Worm (Caenorhabditis elegans) whole organism, young adult: ENCODE results near the gene F25E5.1.

Experiments used
- K12H6.12 ChIP-seq: fragments of 200-800 bp; sonication (Bioruptor generic); optimal IDR thresholded peaks from 2 replicates; lab custom pipeline; 2018; ENCODE audit warnings: mild to moderate bottlenecking, missing genetic modification characterization, missing compliant biosample characterization
- ceh-91 ChIP-seq: fragments of 200-800 bp; sonication (Bioruptor generic); IDR thresholded peaks from 2 replicates; pipeline ENCODE4 v1.3.6; 2022; ENCODE audit warnings: missing genetic modification reagents, missing genetic modification characterization, missing compliant biosample characterization
- lin-54 ChIP-seq: fragments of 200-800 bp; sonication (Bioruptor generic); optimal IDR thresholded peaks from 2 replicates; lab custom pipeline; 2018; ENCODE audit warnings: mild to moderate bottlenecking, missing genetic modification characterization, missing compliant biosample characterization
- nhr-90 ChIP-seq: sonication (generic microtip); optimal IDR thresholded peaks from 2 replicates; lab custom pipeline; 2016; ENCODE audit warnings: missing genotype, mild to moderate bottlenecking, missing genetic modification characterization, missing compliant biosample characterization
- snpc-4 ChIP-seq, 5 experiments: fragments of 150-350 bp in 1 of 5; sonication (generic microtip) in 4 of 5; optimal IDR thresholded peaks; 2 replicates each; lab custom pipeline; 2014 to 2018; ENCODE audit warnings: missing genetic modification characterization in 5 of 5, missing biosample characterization in 3 of 5, antibody characterized with exemption in 2 of 5, mild to moderate bottlenecking in 2 of 5, missing compliant biosample characterization in 2 of 5, missing genotype in 2 of 5, moderate library complexity in 2 of 5, missing genetic modification reagents in 1 of 5
- ztf-26 ChIP-seq: sonication (generic microtip); optimal IDR thresholded peaks from 2 replicates; lab custom pipeline; 2017; ENCODE audit warnings: missing genetic modification characterization, missing compliant biosample characterization

- no peak for TF ChIP-seq snpc-4 (GFP tag; optimal IDR thresholded peaks at IDR 0.05; lab: Kevin White, UChicago)
- TF ChIP-seq snpc-4 (tag; optimal IDR thresholded peaks at IDR 0.05; lab: Kevin White, UChicago): no peak
- no peak for TF ChIP-seq K12H6.12 (tag; lab: Kevin White, UChicago)
- TF ChIP-seq lin-54: no peak
- no peak for TF ChIP-seq ceh-91 (GFP tag; lab: Robert Waterston, UW)
- TF ChIP-seq nhr-90: no peak
- no peak for TF ChIP-seq ztf-26 (tag; lab: Kevin White, UChicago)
Observed at ce11 chrV:7485000-7485399, 19.3 kb downstream of the F25E5.1 start, which contains the start of gene srbc-8.
